Fruit fly (Drosophila melanogaster) whole organism, adult: ENCODE data around the gene twe.

Experiments
- CG11617 ChIP-seq: fragments of 200-800 bp; sonication (Bioruptor generic); optimal IDR thresholded peaks from 2 replicates; lab custom pipeline; 2017; ENCODE audit warnings: mild to moderate bottlenecking, missing biosample characterization, missing genetic modification reagents, missing genetic modification characterization
- CG12768 ChIP-seq: fragments of 200-800 bp; sonication (Bioruptor generic); optimal IDR thresholded peaks from 2 replicates; lab custom pipeline; 2017; ENCODE audit warnings: missing biosample characterization, missing genetic modification characterization, mild to moderate bottlenecking, moderate library complexity, missing genetic modification reagents
- CG14711 ChIP-seq: fragments of 200-800 bp; sonication (Bioruptor generic); optimal IDR thresholded peaks from 2 replicates; lab custom pipeline; 2018; ENCODE audit warnings: missing biosample characterization, mild to moderate bottlenecking, missing genetic modification characterization, moderate library complexity
- CG1620 ChIP-seq: fragments of 200-800 bp; sonication (Bioruptor generic); optimal IDR thresholded peaks from 2 replicates; lab custom pipeline; 2016; ENCODE audit warnings: missing biosample characterization, missing genetic modification characterization
- CG33017 ChIP-seq: fragments of 200-800 bp; sonication (Bioruptor generic); optimal IDR thresholded peaks from 2 replicates; lab custom pipeline; 2018; ENCODE audit warnings: missing biosample characterization, mild to moderate bottlenecking, missing genetic modification characterization, moderate library complexity
- CG5204 ChIP-seq: fragments of 200-800 bp; sonication (Bioruptor generic); optimal IDR thresholded peaks from 2 replicates; lab custom pipeline; 2016; ENCODE audit warnings: missing biosample characterization, missing genetic modification characterization
- CG7045 ChIP-seq: fragments of 200-800 bp; sonication (Bioruptor generic); optimal IDR thresholded peaks from 2 replicates; lab custom pipeline; 2017; ENCODE audit warnings: missing biosample characterization, mild to moderate bottlenecking, missing genetic modification characterization
- CG7101 ChIP-seq: fragments of 200-800 bp; sonication (Bioruptor generic); optimal IDR thresholded peaks from 2 replicates; lab custom pipeline; 2018; ENCODE audit warnings: missing biosample characterization, mild to moderate bottlenecking, missing genetic modification characterization, moderate library complexity
- Clk ChIP-seq: fragments of 200-800 bp; sonication (Bioruptor generic); optimal IDR thresholded peaks from 2 replicates; lab custom pipeline; 2017; ENCODE audit warnings: missing biosample characterization, missing genetic modification characterization
- Crg-1 ChIP-seq: fragments of 200-800 bp; sonication (Bioruptor generic); optimal IDR thresholded peaks from 2 replicates; lab custom pipeline; 2016; ENCODE audit warnings: missing biosample characterization, missing genetic modification characterization
- Hr96 ChIP-seq: fragments of 200-800 bp; sonication (Bioruptor generic); optimal IDR thresholded peaks from 2 replicates; lab custom pipeline; 2016; ENCODE audit warnings: missing biosample characterization, missing genetic modification characterization
- Mnt ChIP-seq: fragments of 200-800 bp; sonication (Bioruptor generic); optimal IDR thresholded peaks from 2 replicates; lab custom pipeline; 2016; ENCODE audit warnings: missing biosample characterization, mild to moderate bottlenecking, missing genetic modification characterization
- bab1 ChIP-seq: fragments of 200-800 bp; sonication (Bioruptor generic); optimal IDR thresholded peaks from 3 replicates; lab custom pipeline; 2019; ENCODE audit warnings: missing biosample characterization, mild to moderate bottlenecking, missing genetic modification characterization, moderate library complexity
- cic ChIP-seq: fragments of 200-800 bp; sonication (Bioruptor generic); optimal IDR thresholded peaks from 2 replicates; lab custom pipeline; 2017; ENCODE audit warnings: missing biosample characterization, mild to moderate bottlenecking, missing genetic modification characterization, moderate library complexity
- cnc ChIP-seq, 2 experiments: fragments of >200 bp; optimal IDR thresholded peaks; 2 replicates each; lab custom pipeline; 2017
- kay ChIP-seq: fragments of 200-800 bp; sonication (Bioruptor generic); peaks from one replicate; lab custom pipeline; 2016; ENCODE audit warnings: missing biosample characterization, missing genetic modification characterization, borderline replicate concordance
- ovo ChIP-seq: fragments of 200-800 bp; sonication (Bioruptor generic); optimal IDR thresholded peaks from 2 replicates; lab custom pipeline; 2016; ENCODE audit warnings: missing biosample characterization, missing genetic modification characterization
- pad ChIP-seq: fragments of 200-800 bp; sonication (Bioruptor generic); optimal IDR thresholded peaks from 3 replicates; lab custom pipeline; 2017; ENCODE audit warnings: missing biosample characterization, missing genetic modification characterization, mild to moderate bottlenecking, moderate library complexity, missing genetic modification reagents
- tj ChIP-seq: fragments of 200-800 bp; sonication (Bioruptor generic); optimal IDR thresholded peaks from 3 replicates; lab custom pipeline; 2017; ENCODE audit warnings: missing biosample characterization, mild to moderate bottlenecking, missing genetic modification characterization, moderate library complexity
- toe ChIP-seq: fragments of 200-800 bp; sonication (Bioruptor generic); optimal IDR thresholded peaks from 2 replicates; lab custom pipeline; 2016; ENCODE audit warnings: missing biosample characterization, missing genetic modification characterization

Gene twe

dm6 chr2L:16284306-16285299, 22.9 kb upstream of the twe start:
- peak; percentile 72 for TF ChIP-seq CG7045 (GFP tag; lab: Kevin White, UChicago)
- peak; percentile 81 for TF ChIP-seq CG12768
- TF ChIP-seq Clk, result peak; percentile 62
- peak; percentile 76 for TF ChIP-seq bab1 (GFP tag; lab: Kevin White, UChicago)
- TF ChIP-seq cic (GFP tag; lab: Kevin White, UChicago), result peak; percentile 100
- peak; percentile 54 for TF ChIP-seq Crg-1
- peak; percentile 25 for TF ChIP-seq ovo (GFP tag; lab: Kevin White, UChicago)
- peak; percentile 57 for TF ChIP-seq CG14711 (tag; lab: Kevin White, UChicago)
- peak; percentile 53 for TF ChIP-seq CG11617 (GFP tag; lab: Kevin White, UChicago)
- TF ChIP-seq CG1620 (GFP tag; lab: Kevin White, UChicago), result peak; percentile 22
- TF ChIP-seq CG5204 (GFP tag; lab: Kevin White, UChicago), result peak; percentile 77
- peak; percentile 42 for TF ChIP-seq tj (GFP tag; lab: Kevin White, UChicago)
- TF ChIP-seq kay (GFP tag; lab: Kevin White, UChicago), result peak; percentile 97
- TF ChIP-seq Hr96 (GFP tag; lab: Kevin White, UChicago), result peak; percentile 15
- no peak for TF ChIP-seq cnc (optimal IDR thresholded peaks at IDR 0.05; lab: Kevin White, UChicago)
- no peak for TF ChIP-seq toe (GFP tag; lab: Kevin White, UChicago)
- TF ChIP-seq pad, result peak; percentile 100
- TF ChIP-seq Mnt, result peak; percentile 94
- TF ChIP-seq CG33017 (tag; lab: Kevin White, UChicago), result peak; percentile 79
- TF ChIP-seq CG7101, result peak; percentile 70

dm6 chr2L:16282856-16283255, 21.2 kb upstream of the twe start:
- no peak for TF ChIP-seq Hr96 (GFP tag; lab: Kevin White, UChicago)
- no peak for TF ChIP-seq Crg-1
- TF ChIP-seq cnc (optimal IDR thresholded peaks at IDR 0.05; lab: Kevin White, UChicago), result no peak
- no peak for TF ChIP-seq bab1 (GFP tag; lab: Kevin White, UChicago)
- TF ChIP-seq tj (GFP tag; lab: Kevin White, UChicago), result peak; percentile 80
- TF ChIP-seq kay (GFP tag; lab: Kevin White, UChicago), result peak; percentile 43

- TF ChIP-seq cnc (optimal IDR thresholded peaks at IDR 0.05; lab: Kevin White, UChicago), result no peak
- no peak for TF ChIP-seq Crg-1
- TF ChIP-seq Hr96 (GFP tag; lab: Kevin White, UChicago), result no peak
- no peak for TF ChIP-seq CG7045 (GFP tag; lab: Kevin White, UChicago)
- no peak for TF ChIP-seq CG1620 (GFP tag; lab: Kevin White, UChicago)
- TF ChIP-seq ovo (GFP tag; lab: Kevin White, UChicago), result no peak
- TF ChIP-seq toe (GFP tag; lab: Kevin White, UChicago), result no peak
- TF ChIP-seq Clk, result no peak
- no peak for TF ChIP-seq CG5204 (GFP tag; lab: Kevin White, UChicago)
- no peak for TF ChIP-seq pad
- TF ChIP-seq bab1 (GFP tag; lab: Kevin White, UChicago), result no peak
- no peak for TF ChIP-seq CG11617 (GFP tag; lab: Kevin White, UChicago)
- TF ChIP-seq tj (GFP tag; lab: Kevin White, UChicago), result no peak
Observed at dm6 chr2L:16282077-16282471, 20.4 kb upstream of the twe start.

dm6 chr2L:16281419-16282076, 19.9 kb upstream of the twe start:
- no peak for TF ChIP-seq cnc (optimal IDR thresholded peaks at IDR 0.05; lab: Kevin White, UChicago)
- TF ChIP-seq CG7101, result no peak
- no peak for TF ChIP-seq Clk
- no peak for TF ChIP-seq cic (GFP tag; lab: Kevin White, UChicago)
- TF ChIP-seq Hr96 (GFP tag; lab: Kevin White, UChicago), result no peak
- no peak for TF ChIP-seq CG33017 (tag; lab: Kevin White, UChicago)
- no peak for TF ChIP-seq Crg-1
- no peak for TF ChIP-seq CG5204 (GFP tag; lab: Kevin White, UChicago)
- no peak for TF ChIP-seq CG7045 (GFP tag; lab: Kevin White, UChicago)
- TF ChIP-seq bab1 (GFP tag; lab: Kevin White, UChicago), result no peak
- no peak for TF ChIP-seq Mnt
- no peak for TF ChIP-seq toe (GFP tag; lab: Kevin White, UChicago)
- no peak for TF ChIP-seq CG14711 (tag; lab: Kevin White, UChicago)
- TF ChIP-seq tj (GFP tag; lab: Kevin White, UChicago), result no peak
- no peak for TF ChIP-seq pad
- no peak for TF ChIP-seq CG11617 (GFP tag; lab: Kevin White, UChicago)
- no peak for TF ChIP-seq CG12768
- no peak for TF ChIP-seq kay (GFP tag; lab: Kevin White, UChicago)

dm6 chr2L:16279774-16280252, 18.1 kb upstream of the twe start:
- TF ChIP-seq cic (GFP tag; lab: Kevin White, UChicago), result peak; percentile 59
- TF ChIP-seq CG7045 (GFP tag; lab: Kevin White, UChicago), result peak; percentile 73
- TF ChIP-seq Crg-1, result no peak
- peak; percentile 71 for TF ChIP-seq CG7101
- peak; percentile 81 for TF ChIP-seq CG33017 (tag; lab: Kevin White, UChicago)
- no peak for TF ChIP-seq Clk
- peak; percentile 79 for TF ChIP-seq bab1 (GFP tag; lab: Kevin White, UChicago)
- TF ChIP-seq CG5204 (GFP tag; lab: Kevin White, UChicago), result peak; percentile 83
- no peak for TF ChIP-seq ovo (GFP tag; lab: Kevin White, UChicago)
- no peak for TF ChIP-seq cnc (optimal IDR thresholded peaks at IDR 0.05; lab: Kevin White, UChicago)
- peak; percentile 67 for TF ChIP-seq CG14711 (tag; lab: Kevin White, UChicago)
- TF ChIP-seq CG1620 (GFP tag; lab: Kevin White, UChicago), result peak; percentile 51
- TF ChIP-seq Hr96 (GFP tag; lab: Kevin White, UChicago), result peak; percentile 63
- peak; percentile 23 for TF ChIP-seq CG12768
- peak; percentile 59 for TF ChIP-seq pad
- peak; percentile 56 for TF ChIP-seq Mnt
- peak; percentile 57 for TF ChIP-seq CG11617 (GFP tag; lab: Kevin White, UChicago)
- peak; percentile 69 for TF ChIP-seq toe (GFP tag; lab: Kevin White, UChicago)
- peak; percentile 72 for TF ChIP-seq tj (GFP tag; lab: Kevin White, UChicago)
- no peak for TF ChIP-seq kay (GFP tag; lab: Kevin White, UChicago)
